Worm (Caenorhabditis elegans) whole organism, young adult: ENCODE measurements around the gene rpn-2.
"Not testable (repeated sequence)": the region's sequence is repeated elsewhere in the genome, so short reads cannot be mapped to it uniquely, and the experiment has no call there.

Experiments used
- B0019.2 ChIP-seq: fragments of 200-800 bp; sonication (Bioruptor generic); conservative IDR thresholded peaks from 2 replicates; pipeline ENCODE4 v1.3.6; 2022; ENCODE audit warnings: missing genetic modification reagents, missing genetic modification characterization, missing compliant biosample characterization
- B0261.1 ChIP-seq: sonication (generic microtip); optimal IDR thresholded peaks from 2 replicates; lab custom pipeline; 2016; ENCODE audit warnings: mild to moderate bottlenecking, missing genetic modification characterization, moderate library complexity, missing compliant biosample characterization
- C17E4.6 ChIP-seq: fragments of 200-800 bp; sonication (Bioruptor generic); IDR thresholded peaks from 2 replicates; pipeline ENCODE4 v1.3.6; 2022; ENCODE audit warnings: missing genetic modification reagents, missing genetic modification characterization, missing compliant biosample characterization
- D2030.7 ChIP-seq: fragments of 200-800 bp; sonication (Bioruptor generic); IDR thresholded peaks from 2 replicates; pipeline ENCODE4 v1.3.6; 2022; ENCODE audit warnings: missing genetic modification reagents, missing genetic modification characterization, missing compliant biosample characterization
- F57A8.1 ChIP-seq: fragments of 200-800 bp; sonication (Bioruptor generic); optimal IDR thresholded peaks from 2 replicates; lab custom pipeline; 2018; ENCODE audit warnings: mild to moderate bottlenecking, missing genetic modification characterization, moderate library complexity, missing compliant biosample characterization
- K12H6.12 ChIP-seq: fragments of 200-800 bp; sonication (Bioruptor generic); optimal IDR thresholded peaks from 2 replicates; lab custom pipeline; 2018; ENCODE audit warnings: mild to moderate bottlenecking, missing genetic modification characterization, missing compliant biosample characterization
- T26A5.8 ChIP-seq: sonication (generic microtip); optimal IDR thresholded peaks from 2 replicates; lab custom pipeline; 2016; ENCODE audit warnings: missing genetic modification characterization, missing compliant biosample characterization
- ama-1 ChIP-seq, 3 experiments: fragments of 150-350 bp in 1 of 3; sonication (generic microtip) in 2 of 3; optimal IDR thresholded peaks; 2 replicates each; lab custom pipeline; 2014 to 2018; ENCODE audit warnings: missing biosample characterization in 2 of 3, missing genetic modification characterization in 2 of 3, missing genetic modification reagents in 2 of 3
- aptf-2 ChIP-seq: fragments of 200-800 bp; sonication (Bioruptor generic); conservative IDR thresholded peaks from 2 replicates; pipeline ENCODE4 v1.3.6; 2022; ENCODE audit warnings: missing genetic modification reagents, missing genetic modification characterization, missing compliant biosample characterization
- aptf-3 ChIP-seq: fragments of 200-800 bp; sonication (Bioruptor generic); IDR thresholded peaks from 2 replicates; pipeline ENCODE4 v1.3.6; 2022; ENCODE audit warnings: missing genetic modification characterization, missing compliant biosample characterization
- atf-7 ChIP-seq: sonication (generic microtip); optimal IDR thresholded peaks from 2 replicates; lab custom pipeline; 2017; ENCODE audit warnings: mild to moderate bottlenecking, missing genetic modification characterization, missing compliant biosample characterization
- ccch-3 ChIP-seq: fragments of 200-800 bp; sonication (Bioruptor generic); optimal IDR thresholded peaks from 2 replicates; lab custom pipeline; 2018; ENCODE audit warnings: mild to moderate bottlenecking, missing genetic modification characterization, missing compliant biosample characterization
- cebp-1 ChIP-seq, 2 experiments: fragments of 200-800 bp in 1 of 2; sonication (Bioruptor generic) in 1 of 2; sonication (generic microtip) in 1 of 2; IDR thresholded peaks in 1 of 2; optimal IDR thresholded peaks in 1 of 2; 2 replicates each; pipeline versions ENCODE4 v1.3.6 to Lab custom; 2017 to 2022; ENCODE audit warnings: missing compliant biosample characterization in 2 of 2, missing genetic modification characterization in 2 of 2, mild to moderate bottlenecking in 1 of 2, missing genetic modification reagents in 1 of 2, moderate library complexity in 1 of 2
- cebp-2 ChIP-seq: fragments of 200-800 bp; sonication (Bioruptor generic); IDR thresholded peaks from 2 replicates; pipeline ENCODE4 v1.3.6; 2022; ENCODE audit warnings: missing genetic modification characterization, missing compliant biosample characterization
- die-1 ChIP-seq: sonication (generic microtip); optimal IDR thresholded peaks from 2 replicates; lab custom pipeline; 2016; ENCODE audit warnings: missing genotype, mild to moderate bottlenecking, missing genetic modification characterization, missing compliant biosample characterization
- egrh-3 ChIP-seq: fragments of 200-800 bp; sonication (Bioruptor generic); IDR thresholded peaks from 2 replicates; pipeline ENCODE4 v1.3.6; 2022; ENCODE audit warnings: missing genetic modification reagents, missing genetic modification characterization, missing compliant biosample characterization
- ets-4 ChIP-seq: fragments of 200-800 bp; sonication (Bioruptor generic); optimal IDR thresholded peaks from 2 replicates; lab custom pipeline; 2018; ENCODE audit warnings: mild to moderate bottlenecking, missing genetic modification characterization, missing compliant biosample characterization
- him-1 ChIP-seq: sonication (generic microtip); optimal IDR thresholded peaks from 2 replicates; lab custom pipeline; 2016; ENCODE audit warnings: missing genotype, missing genetic modification reagents, missing genetic modification characterization, missing compliant biosample characterization
- hsf-1 ChIP-seq: fragments of 200-800 bp; sonication (Bioruptor generic); IDR thresholded peaks from 2 replicates; pipeline ENCODE4 v1.3.6; 2022; ENCODE audit warnings: missing genetic modification reagents, missing genetic modification characterization, missing compliant biosample characterization
- lag-1 ChIP-seq: fragments of 200-800 bp; sonication (Bioruptor generic); IDR thresholded peaks from 2 replicates; pipeline ENCODE4 v1.3.6; 2022; ENCODE audit warnings: missing genetic modification reagents, missing genetic modification characterization, missing compliant biosample characterization
- let-526 ChIP-seq: fragments of 200-800 bp; sonication (Bioruptor generic); IDR thresholded peaks from 2 replicates; pipeline ENCODE4 v1.3.6; 2022; ENCODE audit warnings: missing genetic modification reagents, missing genetic modification characterization, missing compliant biosample characterization
- let-607 ChIP-seq, 2 experiments: fragments of 200-800 bp in 1 of 2; sonication (Bioruptor generic) in 1 of 2; sonication (generic microtip) in 1 of 2; optimal IDR thresholded peaks; 2 replicates each; lab custom pipeline; 2016 to 2018; ENCODE audit warnings: mild to moderate bottlenecking in 2 of 2, missing compliant biosample characterization in 2 of 2, missing genetic modification characterization in 2 of 2, moderate library complexity in 2 of 2, missing genotype in 1 of 2
- lin-40 ChIP-seq: sonication (generic microtip); optimal IDR thresholded peaks from 2 replicates; lab custom pipeline; 2016; ENCODE audit warnings: missing genetic modification characterization, mild to moderate bottlenecking, missing compliant biosample characterization, missing genotype, missing genetic modification reagents
- madf-3 ChIP-seq: fragments of 200-800 bp; sonication (Bioruptor generic); IDR thresholded peaks from 2 replicates; pipeline ENCODE4 v1.3.6; 2022; ENCODE audit warnings: missing genetic modification reagents, missing genetic modification characterization, missing compliant biosample characterization
- madf-6 ChIP-seq: fragments of 200-800 bp; sonication (Bioruptor generic); IDR thresholded peaks from 2 replicates; pipeline ENCODE4 v1.3.6; 2022; ENCODE audit warnings: missing genetic modification reagents, missing genetic modification characterization, missing compliant biosample characterization
- mcd-1 ChIP-seq: fragments of 200-800 bp; sonication (Bioruptor generic); IDR thresholded peaks from 2 replicates; pipeline ENCODE4 v1.3.6; 2022; ENCODE audit warnings: missing genetic modification reagents, missing genetic modification characterization, missing compliant biosample characterization
- nfya-1 ChIP-seq: sonication (generic microtip); optimal IDR thresholded peaks from 2 replicates; lab custom pipeline; 2017; ENCODE audit warnings: antibody characterized with exemption, missing compliant biosample characterization, missing genetic modification characterization, borderline replicate concordance; ENCODE audit not compliant: insufficient read depth
- nhr-80 ChIP-seq: sonication (generic microtip); optimal IDR thresholded peaks from 2 replicates; lab custom pipeline; 2016; ENCODE audit warnings: missing genetic modification characterization, missing compliant biosample characterization
- sptf-2 ChIP-seq: fragments of 200-800 bp; sonication (Bioruptor generic); optimal IDR thresholded peaks from 2 replicates; lab custom pipeline; 2018; ENCODE audit warnings: mild to moderate bottlenecking, missing genetic modification characterization, missing compliant biosample characterization
- zfh-2 ChIP-seq: fragments of 200-800 bp; sonication (Bioruptor generic); conservative IDR thresholded peaks from 2 replicates; pipeline ENCODE4 v1.3.6; 2022; ENCODE audit warnings: missing genetic modification reagents, missing genetic modification characterization, missing compliant biosample characterization
- ztf-18 ChIP-seq: sonication (generic microtip); optimal IDR thresholded peaks from 2 replicates; lab custom pipeline; 2016; ENCODE audit warnings: missing genotype, mild to moderate bottlenecking, missing genetic modification characterization, missing compliant biosample characterization

rpn-2 gene

ce11 chrIII:6179062-6179461 is 19.9 kb upstream of the rpn-2 start (continued):
- peak; percentile 74 for TF ChIP-seq atf-7 (tag; lab: Kevin White, UChicago)
- TF ChIP-seq, all 124 proteins: peak for 9

ce11 chrIII:6180294-6180693 is 18.7 kb upstream of the rpn-2 start:
- TF ChIP-seq ets-4 (GFP tag; lab: Kevin White, UChicago) (peak; percentile 51), cebp-1 (GFP tag; IDR thresholded peaks at IDR 0.05; lab: Robert Waterston, UW) (no peak), cebp-1 (tag; optimal IDR thresholded peaks at IDR 0.05; lab: Kevin White, UChicago) (no peak), nhr-80 (tag; lab: Kevin White, UChicago) (peak; percentile 83), zfh-2 (no peak), let-607 (tag; optimal IDR thresholded peaks at IDR 0.05; lab: Kevin White, UChicago) (no peak), sptf-2 (GFP tag; lab: Kevin White, UChicago) (no peak)
- TF ChIP-seq, all 124 proteins: peak for 2

ce11 chrIII:6183118-6183517 is 15.9 kb upstream of the rpn-2 start, which contains the start of gene nas-28:
Gene nas-28 (minus strand): TSS chrIII:6183218.
- TF ChIP-seq aptf-2 (GFP tag; lab: Robert Waterston, UW) (no peak), ccch-3 (GFP tag; lab: Kevin White, UChicago) (no peak), F57A8.1 (no peak), lin-40 (tag; lab: Kevin White, UChicago) (no peak), nfya-1 (tag; lab: Kevin White, UChicago) (no peak), ets-4 (GFP tag; lab: Kevin White, UChicago) (no peak), B0261.1 (no peak), K12H6.12 (tag; lab: Kevin White, UChicago) (no peak), madf-3 (no peak), hsf-1 (GFP tag; lab: Robert Waterston, UW) (no peak), mcd-1 (GFP tag; lab: Robert Waterston, UW) (no peak), egrh-3 (GFP tag; lab: Robert Waterston, UW) (no peak), B0019.2 (GFP tag; lab: Robert Waterston, UW) (no peak), C17E4.6 (GFP tag; lab: Robert Waterston, UW) (no peak), him-1 (tag; lab: Kevin White, UChicago) (no peak), die-1 (tag; lab: Kevin White, UChicago) (no peak)

- TF ChIP-seq cebp-1 (GFP tag; IDR thresholded peaks at IDR 0.05; lab: Robert Waterston, UW) (peak; percentile 68), ztf-18 (tag; lab: Kevin White, UChicago) (peak; percentile 76)
- not testable (repeated sequence) for TF ChIP-seq cebp-1 (tag; optimal IDR thresholded peaks at IDR 0.05; lab: Kevin White, UChicago)
Measured at ce11 chrIII:6188020-6188419, 11.0 kb upstream of the rpn-2 start.

DNA sequence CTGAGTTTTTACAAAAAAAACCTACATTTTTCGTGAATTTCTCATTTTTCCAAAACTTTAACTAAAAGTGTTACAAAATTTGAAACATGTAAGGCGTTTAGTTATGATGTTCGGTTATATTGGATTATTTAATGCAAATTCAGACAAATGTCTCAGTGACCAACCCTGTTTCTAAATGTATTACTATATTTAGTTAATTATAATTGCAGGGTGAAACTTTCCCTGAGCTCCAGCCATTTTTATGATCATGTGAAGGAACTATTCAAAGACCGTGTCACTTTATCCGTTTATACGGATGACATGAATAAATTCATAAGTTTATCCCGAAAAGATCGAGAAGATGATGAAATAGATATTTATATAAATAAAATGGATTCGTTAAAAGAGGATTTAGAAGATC is 8.2 kb upstream of the rpn-2 start, which contains the start of gene C23G10.5:
Gene C23G10.5, plus strand, starts transcription at position 301 of the 400 bp plus-strand sequence.
- TF ChIP-seq lag-1 (GFP tag; lab: Robert Waterston, UW) (no peak), D2030.7 (GFP tag; lab: Robert Waterston, UW) (no peak), ama-1 (optimal IDR thresholded peaks at IDR 0.05; lab: Kevin White, UChicago) (no peak), ama-1 (GFP tag; optimal IDR thresholded peaks at IDR 0.05; lab: Kevin White, UChicago) (no peak), T26A5.8 (tag; lab: Kevin White, UChicago) (no peak), aptf-3 (GFP tag; lab: Robert Waterston, UW) (no peak), let-526 (GFP tag; lab: Robert Waterston, UW) (no peak), madf-6 (GFP tag; lab: Robert Waterston, UW) (no peak), cebp-2 (GFP tag; lab: Robert Waterston, UW) (no peak)
